Worm (Caenorhabditis elegans) whole organism, young adult: ENCODE data around the gene C38D4.10.
A peak's percentile ranks its signal among the peaks of the same experiment; 100 is the strongest.

Experiments
- B0261.1 ChIP-seq: sonication (generic microtip); optimal IDR thresholded peaks from 2 replicates; lab custom pipeline; 2016; ENCODE audit warnings: mild to moderate bottlenecking, missing genetic modification characterization, moderate library complexity, missing compliant biosample characterization
- D2030.7 ChIP-seq: fragments of 200-800 bp; sonication (Bioruptor generic); IDR thresholded peaks from 2 replicates; pipeline ENCODE4 v1.3.6; 2022; ENCODE audit warnings: missing genetic modification reagents, missing genetic modification characterization, missing compliant biosample characterization
- F23B12.7 ChIP-seq: sonication (generic microtip); optimal IDR thresholded peaks from 2 replicates; lab custom pipeline; 2017; ENCODE audit warnings: missing genetic modification characterization, mild to moderate bottlenecking, missing compliant biosample characterization, antibody characterized with exemption, moderate library complexity; ENCODE audit not compliant: insufficient read depth
- F33H1.4 ChIP-seq: fragments of 200-800 bp; sonication (Bioruptor generic); IDR thresholded peaks from 2 replicates; pipeline ENCODE4 v1.3.6; 2022; ENCODE audit warnings: missing genetic modification reagents, missing genetic modification characterization, missing compliant biosample characterization
- F39B2.1 ChIP-seq: fragments of 200-800 bp; sonication (Bioruptor generic); IDR thresholded peaks from 2 replicates; pipeline ENCODE4 v1.3.6; 2022; ENCODE audit warnings: missing genetic modification reagents, missing genetic modification characterization, missing compliant biosample characterization
- Y53F4B.3 ChIP-seq: fragments of 200-800 bp; sonication (Bioruptor generic); IDR thresholded peaks from 2 replicates; pipeline ENCODE4 v1.3.6; 2022; ENCODE audit warnings: missing genetic modification reagents, missing genetic modification characterization, missing compliant biosample characterization
- Y67H2A.10 ChIP-seq: fragments of 200-800 bp; sonication (Bioruptor generic); conservative IDR thresholded peaks from 2 replicates; pipeline ENCODE4 v1.3.6; 2022; ENCODE audit warnings: missing genetic modification reagents, missing genetic modification characterization, missing compliant biosample characterization
- Y79H2A.3 ChIP-seq: fragments of 200-800 bp; sonication (Bioruptor generic); conservative IDR thresholded peaks from 2 replicates; pipeline ENCODE4 v1.3.6; 2022; ENCODE audit warnings: missing genetic modification reagents, missing genetic modification characterization, missing compliant biosample characterization
- akir-1 ChIP-seq: fragments of 200-800 bp; sonication (Bioruptor generic); optimal IDR thresholded peaks from 2 replicates; lab custom pipeline; 2018; ENCODE audit warnings: mild to moderate bottlenecking, missing genetic modification characterization, moderate library complexity, missing compliant biosample characterization
- ama-1 ChIP-seq, 3 experiments: fragments of 150-350 bp in 1 of 3; sonication (generic microtip) in 2 of 3; optimal IDR thresholded peaks; 2 replicates each; lab custom pipeline; 2014 to 2018; ENCODE audit warnings: missing biosample characterization in 2 of 3, missing genetic modification characterization in 2 of 3, missing genetic modification reagents in 2 of 3
- aptf-3 ChIP-seq: fragments of 200-800 bp; sonication (Bioruptor generic); IDR thresholded peaks from 2 replicates; pipeline ENCODE4 v1.3.6; 2022; ENCODE audit warnings: missing genetic modification characterization, missing compliant biosample characterization
- athp-1 ChIP-seq: sonication (generic microtip); optimal IDR thresholded peaks from 2 replicates; lab custom pipeline; 2017; ENCODE audit warnings: mild to moderate bottlenecking, missing genetic modification characterization, missing compliant biosample characterization
- attf-3 ChIP-seq: fragments of 200-800 bp; sonication (Bioruptor generic); conservative IDR thresholded peaks from 2 replicates; pipeline ENCODE4 v1.3.6; 2022; ENCODE audit warnings: missing genetic modification reagents, missing genetic modification characterization, missing compliant biosample characterization
- attf-5 ChIP-seq: fragments of 200-800 bp; sonication (Bioruptor generic); optimal IDR thresholded peaks from 2 replicates; lab custom pipeline; 2018; ENCODE audit warnings: mild to moderate bottlenecking, missing genetic modification characterization, missing compliant biosample characterization
- bed-2 ChIP-seq: fragments of 200-800 bp; sonication (Bioruptor generic); IDR thresholded peaks from 2 replicates; pipeline ENCODE4 v1.3.6; 2022; ENCODE audit warnings: missing genetic modification reagents, missing genetic modification characterization, missing compliant biosample characterization
- ccch-3 ChIP-seq: fragments of 200-800 bp; sonication (Bioruptor generic); optimal IDR thresholded peaks from 2 replicates; lab custom pipeline; 2018; ENCODE audit warnings: mild to moderate bottlenecking, missing genetic modification characterization, missing compliant biosample characterization
- cebp-2 ChIP-seq: fragments of 200-800 bp; sonication (Bioruptor generic); IDR thresholded peaks from 2 replicates; pipeline ENCODE4 v1.3.6; 2022; ENCODE audit warnings: missing genetic modification characterization, missing compliant biosample characterization
- ceh-27 ChIP-seq: fragments of 200-800 bp; sonication (Bioruptor generic); optimal IDR thresholded peaks from 2 replicates; lab custom pipeline; 2018; ENCODE audit warnings: mild to moderate bottlenecking, missing genetic modification characterization, moderate library complexity, missing compliant biosample characterization
- ceh-79 ChIP-seq: sonication (generic microtip); optimal IDR thresholded peaks from 2 replicates; lab custom pipeline; 2017; ENCODE audit warnings: mild to moderate bottlenecking, missing genetic modification characterization, missing compliant biosample characterization
- chd-7 ChIP-seq: sonication (generic microtip); optimal IDR thresholded peaks from 2 replicates; lab custom pipeline; 2016; ENCODE audit warnings: mild to moderate bottlenecking, missing genetic modification characterization, moderate library complexity, missing compliant biosample characterization
- die-1 ChIP-seq: sonication (generic microtip); optimal IDR thresholded peaks from 2 replicates; lab custom pipeline; 2016; ENCODE audit warnings: missing genotype, mild to moderate bottlenecking, missing genetic modification characterization, missing compliant biosample characterization
- dox-1 ChIP-seq: fragments of 200-800 bp; sonication (Bioruptor generic); IDR thresholded peaks from 2 replicates; pipeline ENCODE4 v1.3.6; 2022; ENCODE audit warnings: missing genetic modification reagents, missing genetic modification characterization, missing compliant biosample characterization
- dpff-1 ChIP-seq: sonication (generic microtip); optimal IDR thresholded peaks from 2 replicates; lab custom pipeline; 2017; ENCODE audit warnings: mild to moderate bottlenecking, missing genetic modification characterization, missing compliant biosample characterization
- dpl-1 ChIP-seq: fragments of 150-350 bp; optimal IDR thresholded peaks from 2 replicates; lab custom pipeline; 2014; ENCODE audit warnings: missing biosample characterization, missing genetic modification reagents, missing genetic modification characterization
- egl-18 ChIP-seq: fragments of 200-800 bp; sonication (Bioruptor generic); IDR thresholded peaks from 2 replicates; pipeline ENCODE4 v1.3.6; 2022; ENCODE audit warnings: missing genetic modification reagents, missing genetic modification characterization, missing compliant biosample characterization
- hlh-26 ChIP-seq: fragments of 200-800 bp; sonication (Bioruptor generic); conservative IDR thresholded peaks from 2 replicates; pipeline ENCODE4 v1.3.6; 2022; ENCODE audit warnings: missing genetic modification reagents, missing genetic modification characterization, missing compliant biosample characterization
- hsf-1 ChIP-seq: fragments of 200-800 bp; sonication (Bioruptor generic); IDR thresholded peaks from 2 replicates; pipeline ENCODE4 v1.3.6; 2022; ENCODE audit warnings: missing genetic modification reagents, missing genetic modification characterization, missing compliant biosample characterization
- lin-35 ChIP-seq, 3 experiments: fragments of 150-350 bp in 2 of 3; sonication (generic microtip) in 1 of 3; optimal IDR thresholded peaks; 2 replicates each; lab custom pipeline; 2014 to 2018; ENCODE audit warnings: missing biosample characterization in 3 of 3, missing genetic modification characterization in 3 of 3, missing genetic modification reagents in 3 of 3
- lin-40 ChIP-seq: sonication (generic microtip); optimal IDR thresholded peaks from 2 replicates; lab custom pipeline; 2016; ENCODE audit warnings: missing genetic modification characterization, mild to moderate bottlenecking, missing compliant biosample characterization, missing genotype, missing genetic modification reagents
- lin-54 ChIP-seq: fragments of 200-800 bp; sonication (Bioruptor generic); optimal IDR thresholded peaks from 2 replicates; lab custom pipeline; 2018; ENCODE audit warnings: mild to moderate bottlenecking, missing genetic modification characterization, missing compliant biosample characterization
- lir-1 ChIP-seq: fragments of 200-800 bp; sonication (Bioruptor generic); conservative IDR thresholded peaks from 2 replicates; pipeline ENCODE4 v1.3.6; 2022; ENCODE audit warnings: missing genetic modification reagents, missing genetic modification characterization, missing compliant biosample characterization
- lsl-1 ChIP-seq: fragments of 200-800 bp; sonication (Bioruptor generic); optimal IDR thresholded peaks from 2 replicates; lab custom pipeline; 2018; ENCODE audit warnings: mild to moderate bottlenecking, missing genetic modification characterization, moderate library complexity, missing compliant biosample characterization
- madf-6 ChIP-seq: fragments of 200-800 bp; sonication (Bioruptor generic); IDR thresholded peaks from 2 replicates; pipeline ENCODE4 v1.3.6; 2022; ENCODE audit warnings: missing genetic modification reagents, missing genetic modification characterization, missing compliant biosample characterization
- madf-8 ChIP-seq: fragments of 200-800 bp; sonication (Bioruptor generic); conservative IDR thresholded peaks from 2 replicates; pipeline ENCODE4 v1.3.6; 2022; ENCODE audit warnings: missing genetic modification reagents, missing genetic modification characterization, missing compliant biosample characterization
- mel-28 ChIP-seq: sonication (generic microtip); optimal IDR thresholded peaks from 2 replicates; lab custom pipeline; 2016; ENCODE audit warnings: borderline replicate concordance, mild to moderate bottlenecking, missing genetic modification characterization, missing compliant biosample characterization
- nfya-1 ChIP-seq: sonication (generic microtip); optimal IDR thresholded peaks from 2 replicates; lab custom pipeline; 2017; ENCODE audit warnings: antibody characterized with exemption, missing compliant biosample characterization, missing genetic modification characterization, borderline replicate concordance; ENCODE audit not compliant: insufficient read depth
- nhr-80 ChIP-seq: sonication (generic microtip); optimal IDR thresholded peaks from 2 replicates; lab custom pipeline; 2016; ENCODE audit warnings: missing genetic modification characterization, missing compliant biosample characterization
- nhr-90 ChIP-seq: sonication (generic microtip); optimal IDR thresholded peaks from 2 replicates; lab custom pipeline; 2016; ENCODE audit warnings: missing genotype, mild to moderate bottlenecking, missing genetic modification characterization, missing compliant biosample characterization
- pbrm-1 ChIP-seq: fragments of 200-800 bp; sonication (Bioruptor generic); IDR thresholded peaks from 2 replicates; pipeline ENCODE4 v1.3.6; 2022; ENCODE audit warnings: missing genetic modification reagents, missing genetic modification characterization, missing compliant biosample characterization
- rcor-1 ChIP-seq: fragments of 200-800 bp; sonication (Bioruptor generic); IDR thresholded peaks from 2 replicates; pipeline ENCODE4 v1.3.6; 2022; ENCODE audit warnings: missing genetic modification reagents, missing genetic modification characterization, missing compliant biosample characterization
- repo-1 ChIP-seq: sonication (generic microtip); optimal IDR thresholded peaks from 2 replicates; lab custom pipeline; 2017; ENCODE audit warnings: mild to moderate bottlenecking, missing genetic modification characterization, missing compliant biosample characterization
- sea-2 ChIP-seq: fragments of 200-800 bp; sonication (Bioruptor generic); IDR thresholded peaks from 2 replicates; pipeline ENCODE4 v1.3.6; 2022; ENCODE audit warnings: missing genetic modification characterization, missing compliant biosample characterization
- snpc-1.1 ChIP-seq: sonication (generic microtip); optimal IDR thresholded peaks from 2 replicates; lab custom pipeline; 2017; ENCODE audit warnings: missing genetic modification characterization, mild to moderate bottlenecking, missing compliant biosample characterization, antibody characterized with exemption, moderate library complexity, missing genotype, missing genetic modification reagents; ENCODE audit not compliant: insufficient read depth
- snpc-3.4 ChIP-seq: sonication (generic microtip); optimal IDR thresholded peaks from 2 replicates; lab custom pipeline; 2017; ENCODE audit warnings: missing genetic modification characterization, mild to moderate bottlenecking, missing compliant biosample characterization, antibody characterized with exemption, moderate library complexity, missing genotype, missing genetic modification reagents
- snpc-4 ChIP-seq, 5 experiments: fragments of 150-350 bp in 1 of 5; sonication (generic microtip) in 4 of 5; optimal IDR thresholded peaks; 2 replicates each; lab custom pipeline; 2014 to 2018; ENCODE audit warnings: missing genetic modification characterization in 5 of 5, missing biosample characterization in 3 of 5, antibody characterized with exemption in 2 of 5, mild to moderate bottlenecking in 2 of 5, missing compliant biosample characterization in 2 of 5, missing genotype in 2 of 5, moderate library complexity in 2 of 5, missing genetic modification reagents in 1 of 5
- somi-1 ChIP-seq: fragments of 200-800 bp; sonication (Bioruptor generic); optimal IDR thresholded peaks from 2 replicates; lab custom pipeline; 2018; ENCODE audit warnings: mild to moderate bottlenecking, missing genetic modification characterization, missing compliant biosample characterization
- unc-62 ChIP-seq: fragments of 150-350 bp; optimal IDR thresholded peaks from 2 replicates; lab custom pipeline; 2014; ENCODE audit warnings: missing biosample characterization, missing genetic modification reagents, missing genetic modification characterization

C38D4.10 gene

DNA sequence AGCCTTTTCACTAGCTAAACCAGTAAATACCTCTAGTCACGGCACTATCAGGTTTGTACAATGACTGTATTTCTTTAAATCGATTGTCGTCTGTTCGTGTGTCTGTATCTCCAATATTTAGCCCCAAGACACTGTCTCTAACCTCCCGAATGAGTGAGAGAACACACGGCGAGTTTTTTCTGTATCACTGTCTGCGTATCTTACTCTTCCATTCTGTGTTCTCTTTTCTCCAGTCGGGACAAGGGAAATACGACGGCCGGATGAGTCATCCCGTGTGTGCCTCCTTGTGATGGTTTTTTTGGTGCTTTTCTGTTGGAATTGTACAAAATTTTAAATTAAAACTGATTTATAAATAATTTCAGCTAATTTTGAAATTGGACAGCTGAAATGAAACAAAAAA, 13.7 kb downstream of the C38D4.10 start (continued):
- peak in 1 of 3 experiments; percentile 42 for TF ChIP-seq lin-35 (GFP tag; optimal IDR thresholded peaks at IDR 0.05; lab: Kevin White, UChicago)
- no peak for TF ChIP-seq ccch-3 (GFP tag; lab: Kevin White, UChicago)
- no peak for TF ChIP-seq Y53F4B.3 (GFP tag; lab: Robert Waterston, UW)
- no peak for TF ChIP-seq D2030.7
- no peak for TF ChIP-seq bed-2
- no peak for TF ChIP-seq Y79H2A.3
- peak; percentile 30 for TF ChIP-seq snpc-1.1
- no peak for TF ChIP-seq lsl-1 (GFP tag; lab: Kevin White, UChicago)
- TF ChIP-seq madf-6: no peak
- TF ChIP-seq F23B12.7: peak; percentile 15
- no peak for TF ChIP-seq aptf-3 (GFP tag; lab: Robert Waterston, UW)
- no peak for TF ChIP-seq mel-28 (tag; lab: Kevin White, UChicago)
- no peak for TF ChIP-seq nfya-1 (tag; lab: Kevin White, UChicago)
- TF ChIP-seq sea-2 (GFP tag; lab: Robert Waterston, UW): no peak
- TF ChIP-seq die-1 (tag; lab: Kevin White, UChicago): no peak
- TF ChIP-seq ceh-79 (tag; lab: Kevin White, UChicago): no peak
- TF ChIP-seq B0261.1 (tag; lab: Kevin White, UChicago): no peak
- TF ChIP-seq lin-54 (GFP tag; lab: Kevin White, UChicago): peak; percentile 56
- no peak for TF ChIP-seq snpc-4 (GFP tag; optimal IDR thresholded peaks at IDR 0.05; lab: Kevin White, UChicago)
- TF ChIP-seq snpc-4 (tag; optimal IDR thresholded peaks at IDR 0.05; lab: Kevin White, UChicago): peak; percentile 13 to 62 (median 54)
- TF ChIP-seq dox-1 (GFP tag; lab: Robert Waterston, UW): peak; percentile 75
- TF ChIP-seq athp-1 (tag; lab: Kevin White, UChicago): peak; percentile 73
- no peak for TF ChIP-seq ceh-27 (GFP tag; lab: Kevin White, UChicago)
- TF ChIP-seq cebp-2 (GFP tag; lab: Robert Waterston, UW): no peak
- TF ChIP-seq egl-18 (GFP tag; lab: Robert Waterston, UW): no peak
- TF ChIP-seq nhr-80 (tag; lab: Kevin White, UChicago): peak; percentile 69
- peak; percentile 73 for TF ChIP-seq somi-1 (GFP tag; lab: Kevin White, UChicago)
- peak; percentile 18 for TF ChIP-seq repo-1 (tag; lab: Kevin White, UChicago)
- TF ChIP-seq dpff-1 (tag; lab: Kevin White, UChicago): no peak
- peak; percentile 59; the same call in 1 of the 2 replicates for TF ChIP-seq rcor-1 (GFP tag; lab: Robert Waterston, UW)
- TF ChIP-seq lir-1 (GFP tag; lab: Robert Waterston, UW): no peak; the same call in 1 of the 2 replicates
- no peak for TF ChIP-seq akir-1 (GFP tag; lab: Kevin White, UChicago)
- TF ChIP-seq snpc-3.4 (tag; lab: Kevin White, UChicago): no peak
- peak; percentile 19 for TF ChIP-seq unc-62 (GFP tag; lab: Kevin White, UChicago)
- TF ChIP-seq Y67H2A.10 (GFP tag; lab: Robert Waterston, UW): no peak
- no peak for TF ChIP-seq ama-1 (optimal IDR thresholded peaks at IDR 0.05; lab: Kevin White, UChicago)
- TF ChIP-seq ama-1 (GFP tag; optimal IDR thresholded peaks at IDR 0.05; lab: Kevin White, UChicago): no peak
- peak; percentile 23 for TF ChIP-seq lin-40 (tag; lab: Kevin White, UChicago)
- peak; percentile 62; the same call in 1 of the 2 replicates for TF ChIP-seq pbrm-1 (GFP tag; lab: Robert Waterston, UW)
- TF ChIP-seq attf-3: no peak
- TF ChIP-seq F33H1.4 (GFP tag; lab: Robert Waterston, UW): no peak
- no peak for TF ChIP-seq chd-7 (tag; lab: Kevin White, UChicago)
- no peak for TF ChIP-seq nhr-90
- TF ChIP-seq hsf-1 (GFP tag; lab: Robert Waterston, UW): peak; percentile 46; the same call in 1 of the 2 replicates
- no peak for TF ChIP-seq dpl-1
- TF ChIP-seq madf-8 (GFP tag; lab: Robert Waterston, UW): no peak
- no peak for TF ChIP-seq hlh-26 (GFP tag; lab: Robert Waterston, UW)
- peak; percentile 92 for TF ChIP-seq attf-5 (GFP tag; lab: Kevin White, UChicago)
- no peak for TF ChIP-seq F39B2.1 (GFP tag; lab: Robert Waterston, UW)
